Worm (Caenorhabditis elegans): ENCODE results near the gene F29B9.5.

The F29B9.5 gene

ce11 chrIV:4652365-4652844 is at the start of gene F29B9.5 (continued):
- TF ChIP-seq ceh-62 (tag; optimal IDR thresholded peaks at IDR 0.05): no peak
- TF ChIP-seq lir-3 (tag; optimal IDR thresholded peaks at IDR 0.05): no peak
- TF ChIP-seq ama-1 (optimal IDR thresholded peaks at IDR 0.05): peak; percentile 60

ce11 chrIV:4602565-4602964 is 49.6 kb upstream of the F29B9.5 start, which contains the start of gene F19C7.4:
Gene F19C7.4 (plus strand): TSS chrIV:4602865.
- TF ChIP-seq nhr-28 (tag; optimal IDR thresholded peaks at IDR 0.05) (peak; percentile 36), mdl-1 (tag; optimal IDR thresholded peaks at IDR 0.05) (no peak), unc-62 (GFP tag; optimal IDR thresholded peaks at IDR 0.05 in 1 of 2) (peak in 1 of 2 experiments; percentile 10), unc-62 (tag; optimal IDR thresholded peaks at IDR 0.05) (no peak)

ce11 chrIV:4605608-4606007 is 46.6 kb upstream of the F29B9.5 start, which contains the start of gene nspg-10:
Gene nspg-10 (plus strand): TSS chrIV:4605786.
- no peak for TF ChIP-seq dmd-9 (GFP tag; IDR thresholded peaks at IDR 0.05)
- TF ChIP-seq aha-1 (tag): peak; percentile 88
- TF ChIP-seq nhr-77 (tag; optimal IDR thresholded peaks at IDR 0.05): peak; percentile 37
- TF ChIP-seq php-3 (GFP tag; IDR thresholded peaks at IDR 0.05): 0 out of 2 replicates have a peak, but pooled peaks have one; percentile 29
- peak; percentile 85 for TF ChIP-seq pqm-1 (tag; optimal IDR thresholded peaks at IDR 0.05)
- peak; percentile 44 for TF ChIP-seq nhr-28 (tag; optimal IDR thresholded peaks at IDR 0.05)
- 0 out of 2 replicates have a peak, but pooled peaks have one; percentile 46 for TF ChIP-seq daf-19 (GFP tag; conservative IDR thresholded peaks at IDR 0.05)
- no peak for TF ChIP-seq daf-16 (GFP tag; optimal IDR thresholded peaks at IDR 0.05)
- peak; percentile 37 for TF ChIP-seq daf-16 (tag; optimal IDR thresholded peaks at IDR 0.05)
- peak; percentile 47 for TF ChIP-seq dve-1 (tag; optimal IDR thresholded peaks at IDR 0.05; ENCODE audit: insufficient read depth)
- no peak for TF ChIP-seq F44E2.7 (GFP tag; IDR thresholded peaks at IDR 0.05)
- TF ChIP-seq hlh-11 (tag; optimal IDR thresholded peaks at IDR 0.05): peak; percentile 53

- TF ChIP-seq madf-5 (GFP tag; IDR thresholded peaks at IDR 0.05) (0 out of 4 replicates have a peak, but pooled peaks of 1 of the 2 experiments have one; percentile 4), mxl-2 (GFP tag; conservative IDR thresholded peaks at IDR 0.05) (no peak), hif-1 (tag; optimal IDR thresholded peaks at IDR 0.05) (no peak), unc-39 (tag; optimal IDR thresholded peaks at IDR 0.05) (no peak), mdl-1 (tag; optimal IDR thresholded peaks at IDR 0.05) (no peak), php-3 (GFP tag; IDR thresholded peaks at IDR 0.05) (peak; percentile 5; the same call in 1 of the 2 replicates), Y105C5A.15 (GFP tag; IDR thresholded peaks at IDR 0.05) (no peak), ctbp-1 (GFP tag; IDR thresholded peaks at IDR 0.05) (no peak), nhr-28 (tag; optimal IDR thresholded peaks at IDR 0.05) (no peak), nhr-10 (tag; optimal IDR thresholded peaks at IDR 0.05) (no peak), set-16 (GFP tag; IDR thresholded peaks at IDR 0.05) (peak; percentile 90), ceh-82 (tag; optimal IDR thresholded peaks at IDR 0.05) (no peak), attf-4 (tag; optimal IDR thresholded peaks at IDR 0.05) (no peak)
Measured at ce11 chrIV:4608661-4609060, 43.6 kb upstream of the F29B9.5 start.

- TF ChIP-seq daf-12 (tag; optimal IDR thresholded peaks at IDR 0.05) (no peak), hmg-1.1 (GFP tag; IDR thresholded peaks at IDR 0.05) (no peak), ZK546.5 (tag; optimal IDR thresholded peaks at IDR 0.05) (no peak), fkh-10 (GFP tag; optimal IDR thresholded peaks at IDR 0.05) (no peak), lim-7 (GFP tag; IDR thresholded peaks at IDR 0.05) (no peak), zip-11 (GFP tag; IDR thresholded peaks at IDR 0.05) (no peak), ceh-82 (tag; optimal IDR thresholded peaks at IDR 0.05) (no peak), snpc-4 (tag; optimal IDR thresholded peaks at IDR 0.05) (no peak), hif-1 (tag; optimal IDR thresholded peaks at IDR 0.05) (no peak), nhr-11 (tag; optimal IDR thresholded peaks at IDR 0.05) (no peak), D1046.2 (GFP tag; IDR thresholded peaks at IDR 0.05) (no peak), dpl-1 (GFP tag; optimal IDR thresholded peaks at IDR 0.05) (no peak), aha-1 (tag) (no peak), vab-7 (GFP tag; IDR thresholded peaks at IDR 0.05) (no peak), lin-39 (tag; optimal IDR thresholded peaks at IDR 0.05) (no peak), hlh-30 (tag; optimal IDR thresholded peaks at IDR 0.05; ENCODE audit: insufficient read depth) (no peak)
Measured at ce11 chrIV:4609568-4609967, 42.6 kb upstream of the F29B9.5 start, which contains the start of gene col-110. Gene col-110 (minus strand): TSS chrIV:4609668.
